Worm (Caenorhabditis elegans): ENCODE data around the gene twf-2.

DNA sequence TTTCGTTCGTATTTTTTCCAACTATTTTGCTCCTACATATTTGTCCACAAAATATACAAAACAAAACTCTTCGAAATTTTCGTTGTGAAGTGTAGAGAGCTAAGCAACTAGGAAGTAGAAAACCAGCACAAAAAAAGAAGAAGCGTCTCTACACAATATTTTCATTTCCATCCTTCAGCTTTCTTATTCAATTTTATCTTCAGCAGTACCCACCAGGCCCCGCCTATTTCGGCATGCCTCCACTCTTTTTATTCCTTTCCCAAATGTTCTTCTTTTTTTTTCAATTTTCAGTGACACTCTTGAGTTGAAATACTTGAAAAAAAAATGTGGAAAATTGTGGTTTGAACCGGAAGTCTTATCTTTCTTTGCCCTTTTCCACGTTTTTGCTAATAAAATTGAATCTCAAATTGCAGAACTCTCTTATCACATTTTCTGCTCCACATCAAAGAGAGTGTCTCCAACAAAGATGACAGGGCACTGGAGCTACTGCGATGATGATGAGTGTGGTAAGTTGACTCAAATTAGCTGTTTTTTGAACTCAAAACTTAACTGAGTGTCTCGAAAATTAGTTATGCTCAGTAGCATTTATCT lies 41.2 kb downstream of the twf-2 start, which contains the start of gene cah-3:
- TF ChIP-seq atf-7 (tag; optimal IDR thresholded peaks at IDR 0.05) (no peak), nfya-2 (GFP tag; IDR thresholded peaks at IDR 0.05) (no peak), attf-5 (GFP tag; optimal IDR thresholded peaks at IDR 0.05) (no peak), efl-1 (GFP tag; optimal IDR thresholded peaks at IDR 0.05) (no peak), sea-2 (GFP tag; IDR thresholded peaks at IDR 0.05) (no peak), sptf-2 (GFP tag; optimal IDR thresholded peaks at IDR 0.05) (no peak), hrde-1 (tag; optimal IDR thresholded peaks at IDR 0.05; ENCODE audit: borderline replicate concordance) (no peak), unc-62 (GFP tag; optimal IDR thresholded peaks at IDR 0.05) (no peak), F23B12.7 (tag; optimal IDR thresholded peaks at IDR 0.05; ENCODE audit: insufficient read depth) (no peak)
